Fruit fly (Drosophila melanogaster) Kc167 (cell line): Measurements from ENCODE around the gene Hk.

Experiments used
- Myc ChIP-seq: fragments of >200 bp; optimal IDR thresholded peaks from 2 replicates; lab custom pipeline; 2017; ENCODE audit warnings: missing external identifiers
- Sin3A ChIP-seq: fragments of >200 bp; optimal IDR thresholded peaks from 2 replicates; lab custom pipeline; 2018; ENCODE audit warnings: missing external identifiers
- h ChIP-seq: fragments of >200 bp; optimal IDR thresholded peaks from 3 replicates; lab custom pipeline; 2018; ENCODE audit warnings: missing external identifiers
- insv ChIP-seq: fragments of >200 bp; optimal IDR thresholded peaks from 3 replicates; lab custom pipeline; 2018; ENCODE audit warnings: missing external identifiers
- psq ChIP-seq: fragments of >200 bp; optimal IDR thresholded peaks from 2 replicates; lab custom pipeline; 2017; ENCODE audit warnings: missing external identifiers
- ttk ChIP-seq: sonication (Bioruptor generic); optimal IDR thresholded peaks from 2 replicates; lab custom pipeline; 2017; ENCODE audit warnings: missing external identifiers

The Hk gene

dm6 chrX:10263165-10263956 is at the start of gene Hk:
Hk (minus strand) TSS chrX:10263485.
- TF ChIP-seq Myc (lab: Kevin White, UChicago) (no peak), Sin3A (lab: Kevin White, UChicago) (no peak), ttk (lab: Kevin White, UChicago) (no peak), psq (lab: Kevin White, UChicago) (no peak), h (lab: Kevin White, UChicago) (no peak), insv (lab: Kevin White, UChicago) (no peak)

dm6 chrX:10308996-10309395 is 45.7 kb upstream of the Hk start:
- TF ChIP-seq ttk (lab: Kevin White, UChicago), result no peak
- no peak for TF ChIP-seq psq (lab: Kevin White, UChicago)
- TF ChIP-seq Myc (lab: Kevin White, UChicago), result no peak
- TF ChIP-seq insv (lab: Kevin White, UChicago), result no peak
- TF ChIP-seq Sin3A (lab: Kevin White, UChicago), result no peak
- no peak for TF ChIP-seq h (lab: Kevin White, UChicago)

- TF ChIP-seq ttk (lab: Kevin White, UChicago), result no peak
- TF ChIP-seq h (lab: Kevin White, UChicago), result no peak
- TF ChIP-seq Sin3A (lab: Kevin White, UChicago), result no peak
- TF ChIP-seq insv (lab: Kevin White, UChicago), result no peak
- no peak for TF ChIP-seq psq (lab: Kevin White, UChicago)
- no peak for TF ChIP-seq Myc (lab: Kevin White, UChicago)
Observed at dm6 chrX:10307955-10308354, 44.7 kb upstream of the Hk start.

- no peak for TF ChIP-seq insv (lab: Kevin White, UChicago)
- TF ChIP-seq Myc (lab: Kevin White, UChicago), result no peak
- no peak for TF ChIP-seq psq (lab: Kevin White, UChicago)
- TF ChIP-seq Sin3A (lab: Kevin White, UChicago), result no peak
- TF ChIP-seq ttk (lab: Kevin White, UChicago), result no peak
- no peak for TF ChIP-seq h (lab: Kevin White, UChicago)
Observed at dm6 chrX:10300140-10300539, 36.9 kb upstream of the Hk start.

dm6 chrX:10290761-10291041 is 27.4 kb upstream of the Hk start:
- no peak for TF ChIP-seq h (lab: Kevin White, UChicago)
- TF ChIP-seq psq (lab: Kevin White, UChicago), result no peak
- no peak for TF ChIP-seq insv (lab: Kevin White, UChicago)
- no peak for TF ChIP-seq Sin3A (lab: Kevin White, UChicago)
- TF ChIP-seq ttk (lab: Kevin White, UChicago), result no peak
- no peak for TF ChIP-seq Myc (lab: Kevin White, UChicago)

dm6 chrX:10289935-10290760 is 26.9 kb upstream of the Hk start:
- TF ChIP-seq insv (lab: Kevin White, UChicago) (no peak), h (lab: Kevin White, UChicago) (no peak), Sin3A (lab: Kevin White, UChicago) (no peak), Myc (lab: Kevin White, UChicago) (no peak), ttk (lab: Kevin White, UChicago) (no peak), psq (lab: Kevin White, UChicago) (no peak)

dm6 chrX:10266018-10266384 is 2.7 kb upstream of the Hk start:
- TF ChIP-seq insv (lab: Kevin White, UChicago), result no peak
- no peak for TF ChIP-seq psq (lab: Kevin White, UChicago)
- no peak for TF ChIP-seq ttk (lab: Kevin White, UChicago)
- no peak for TF ChIP-seq Sin3A (lab: Kevin White, UChicago)
- TF ChIP-seq Myc (lab: Kevin White, UChicago), result no peak
- no peak for TF ChIP-seq h (lab: Kevin White, UChicago)

- TF ChIP-seq ttk (lab: Kevin White, UChicago) (no peak), insv (lab: Kevin White, UChicago) (no peak), Myc (lab: Kevin White, UChicago) (no peak), h (lab: Kevin White, UChicago) (no peak), Sin3A (lab: Kevin White, UChicago) (no peak), psq (lab: Kevin White, UChicago) (no peak)
Observed at dm6 chrX:10265213-10266017, 2.1 kb upstream of the Hk start, which contains the start of gene CG12643. CG12643 (minus strand) TSS chrX:10265263.

dm6 chrX:10263957-10264248 is 618 bp upstream of the Hk start:
- no peak for TF ChIP-seq Myc (lab: Kevin White, UChicago)
- TF ChIP-seq Sin3A (lab: Kevin White, UChicago), result no peak
- no peak for TF ChIP-seq insv (lab: Kevin White, UChicago)
- TF ChIP-seq h (lab: Kevin White, UChicago), result no peak
- TF ChIP-seq psq (lab: Kevin White, UChicago), result no peak
- TF ChIP-seq ttk (lab: Kevin White, UChicago), result no peak

dm6 chrX:10261172-10261571 is 2.1 kb downstream of the Hk start:
- TF ChIP-seq psq (lab: Kevin White, UChicago), result no peak
- TF ChIP-seq Myc (lab: Kevin White, UChicago), result no peak
- no peak for TF ChIP-seq insv (lab: Kevin White, UChicago)
- TF ChIP-seq h (lab: Kevin White, UChicago), result no peak
- TF ChIP-seq ttk (lab: Kevin White, UChicago), result no peak
- no peak for TF ChIP-seq Sin3A (lab: Kevin White, UChicago)
